Worm (Caenorhabditis elegans) whole organism, late embryonic: Measurements from ENCODE around the gene sel-5.

Experiments
- C08G9.2 ChIP-seq: sonication (generic microtip); optimal IDR thresholded peaks from 2 replicates; lab custom pipeline; 2016; ENCODE audit warnings: mild to moderate bottlenecking, missing genetic modification characterization, moderate library complexity, missing compliant biosample characterization
- C38D4.7 ChIP-seq: fragments of 200-800 bp; sonication (Bioruptor generic); optimal IDR thresholded peaks from 2 replicates; lab custom pipeline; 2018; ENCODE audit warnings: mild to moderate bottlenecking, missing genetic modification characterization, moderate library complexity, missing compliant biosample characterization
- F13H6.1 ChIP-seq: sonication (generic microtip); optimal IDR thresholded peaks from 2 replicates; lab custom pipeline; 2016; ENCODE audit warnings: missing genetic modification characterization, missing compliant biosample characterization
- K09A11.1 ChIP-seq: sonication (generic microtip); optimal IDR thresholded peaks from 2 replicates; lab custom pipeline; 2017; ENCODE audit warnings: antibody characterized with exemption, mild to moderate bottlenecking, missing genetic modification characterization, missing compliant biosample characterization; ENCODE audit not compliant: insufficient read depth
- T23F11.4 ChIP-seq: fragments of 200-800 bp; sonication (Bioruptor generic); optimal IDR thresholded peaks from 2 replicates; lab custom pipeline; 2018; ENCODE audit warnings: mild to moderate bottlenecking, missing genetic modification characterization, missing compliant biosample characterization
- ceh-14 ChIP-seq: sonication (generic microtip); optimal IDR thresholded peaks from 2 replicates; lab custom pipeline; 2016; ENCODE audit warnings: missing genotype, missing genetic modification characterization, missing compliant biosample characterization
- ceh-2 ChIP-seq: sonication (generic microtip); optimal IDR thresholded peaks from 2 replicates; lab custom pipeline; 2016; ENCODE audit warnings: missing genotype, missing genetic modification characterization, missing compliant biosample characterization
- ceh-22 ChIP-seq: sonication (generic microtip); optimal IDR thresholded peaks from 2 replicates; lab custom pipeline; 2017; ENCODE audit warnings: missing biosample characterization, missing genetic modification characterization
- ceh-31 ChIP-seq: sonication (generic microtip); optimal IDR thresholded peaks from 2 replicates; lab custom pipeline; 2016; ENCODE audit warnings: missing genetic modification characterization, missing compliant biosample characterization
- ceh-45 ChIP-seq: fragments of 200-800 bp; sonication (Bioruptor generic); IDR thresholded peaks from 2 replicates; pipeline ENCODE4 v1.3.6; 2022; ENCODE audit warnings: missing genetic modification reagents, missing genetic modification characterization, missing compliant biosample characterization
- ceh-6 ChIP-seq: fragments of 200-800 bp; sonication (Bioruptor generic); optimal IDR thresholded peaks from 2 replicates; lab custom pipeline; 2018; ENCODE audit warnings: mild to moderate bottlenecking, missing genetic modification characterization, missing compliant biosample characterization
- che-1 ChIP-seq: sonication (generic microtip); optimal IDR thresholded peaks from 2 replicates; lab custom pipeline; 2016; ENCODE audit warnings: mild to moderate bottlenecking, missing genetic modification characterization, missing compliant biosample characterization
- dmd-4 ChIP-seq: sonication (generic microtip); optimal IDR thresholded peaks from 2 replicates; lab custom pipeline; 2016; ENCODE audit warnings: borderline replicate concordance, missing genetic modification characterization, missing compliant biosample characterization
- dve-1 ChIP-seq: sonication (generic microtip); optimal IDR thresholded peaks from 2 replicates; lab custom pipeline; 2017; ENCODE audit warnings: antibody characterized with exemption, mild to moderate bottlenecking, missing genetic modification characterization, missing compliant biosample characterization
- elt-2 ChIP-seq: sonication (generic microtip); optimal IDR thresholded peaks from 2 replicates; lab custom pipeline; 2016; ENCODE audit warnings: missing genetic modification reagents, missing genetic modification characterization, missing compliant biosample characterization
- elt-4 ChIP-seq: sonication (generic microtip); optimal IDR thresholded peaks from 2 replicates; lab custom pipeline; 2016; ENCODE audit warnings: missing genetic modification characterization, missing compliant biosample characterization
- ets-4 ChIP-seq: sonication (generic microtip); optimal IDR thresholded peaks from 2 replicates; lab custom pipeline; 2016; ENCODE audit warnings: missing genetic modification characterization, missing compliant biosample characterization
- eyg-1 ChIP-seq: sonication (generic microtip); optimal IDR thresholded peaks from 2 replicates; lab custom pipeline; 2016; ENCODE audit warnings: missing genotype, missing genetic modification characterization, missing compliant biosample characterization
- gmeb-2 ChIP-seq: sonication (generic microtip); optimal IDR thresholded peaks from 2 replicates; lab custom pipeline; 2016; ENCODE audit warnings: missing genetic modification characterization, inconsistent platforms, missing compliant biosample characterization
- hlh-13 ChIP-seq: fragments of 200-800 bp; sonication (Bioruptor generic); optimal IDR thresholded peaks from 2 replicates; lab custom pipeline; 2018; ENCODE audit warnings: mild to moderate bottlenecking, missing genetic modification characterization, missing compliant biosample characterization
- hlh-6 ChIP-seq: sonication (generic microtip); optimal IDR thresholded peaks from 2 replicates; lab custom pipeline; 2016; ENCODE audit warnings: missing genotype, missing genetic modification characterization, missing compliant biosample characterization
- lim-6 ChIP-seq: sonication (generic microtip); optimal IDR thresholded peaks from 2 replicates; lab custom pipeline; 2016; ENCODE audit warnings: missing genetic modification characterization, missing compliant biosample characterization
- lin-11 ChIP-seq: fragments of 200-800 bp; sonication (Bioruptor generic); optimal IDR thresholded peaks from 2 replicates; lab custom pipeline; 2018; ENCODE audit warnings: mild to moderate bottlenecking, missing genetic modification characterization, missing compliant biosample characterization
- nfya-1 ChIP-seq: sonication (generic microtip); optimal IDR thresholded peaks from 2 replicates; lab custom pipeline; 2017; ENCODE audit warnings: missing genetic modification characterization, mild to moderate bottlenecking, missing compliant biosample characterization, antibody characterized with exemption, moderate library complexity
- nhr-11 ChIP-seq: fragments of 150-350 bp; optimal IDR thresholded peaks from 2 replicates; lab custom pipeline; 2014; ENCODE audit warnings: missing biosample characterization, missing genetic modification characterization
- nhr-232 ChIP-seq: sonication (generic microtip); optimal IDR thresholded peaks from 2 replicates; lab custom pipeline; 2016; ENCODE audit warnings: missing genetic modification characterization, missing compliant biosample characterization
- npax-4 ChIP-seq: sonication (generic microtip); optimal IDR thresholded peaks from 2 replicates; lab custom pipeline; 2016; ENCODE audit warnings: missing genetic modification characterization, missing compliant biosample characterization
- pat-9 ChIP-seq: fragments of 200-800 bp; sonication (Bioruptor generic); optimal IDR thresholded peaks from 2 replicates; lab custom pipeline; 2018; ENCODE audit warnings: mild to moderate bottlenecking, missing genetic modification characterization, moderate library complexity, missing compliant biosample characterization
- pha-2 ChIP-seq: sonication (generic microtip); optimal IDR thresholded peaks from 2 replicates; lab custom pipeline; 2017; ENCODE audit warnings: mild to moderate bottlenecking, missing genetic modification characterization, missing compliant biosample characterization
- pqm-1 ChIP-seq: sonication (generic microtip); optimal IDR thresholded peaks from 2 replicates; lab custom pipeline; 2016; ENCODE audit warnings: missing genetic modification characterization, missing compliant biosample characterization
- pros-1 ChIP-seq: fragments of 150-350 bp; optimal IDR thresholded peaks from 2 replicates; lab custom pipeline; 2014; ENCODE audit warnings: missing biosample characterization, missing genetic modification reagents, missing genetic modification characterization
- rnt-1 ChIP-seq: sonication (generic microtip); optimal IDR thresholded peaks from 2 replicates; lab custom pipeline; 2016; ENCODE audit warnings: missing genetic modification characterization, missing compliant biosample characterization
- sdc-2 ChIP-seq: sonication (generic microtip); optimal IDR thresholded peaks from 2 replicates; lab custom pipeline; 2016; ENCODE audit warnings: missing genotype, missing genetic modification characterization, missing compliant biosample characterization
- sox-2 ChIP-seq: fragments of 200-800 bp; sonication (Bioruptor generic); IDR thresholded peaks from 2 replicates; pipeline ENCODE4 v1.3.6; 2022; ENCODE audit warnings: missing genetic modification reagents, missing genetic modification characterization, missing compliant biosample characterization
- sox-4 ChIP-seq: sonication (generic microtip); optimal IDR thresholded peaks from 2 replicates; lab custom pipeline; 2017; ENCODE audit warnings: mild to moderate bottlenecking, missing genetic modification characterization, inconsistent platforms, missing compliant biosample characterization
- tbx-2 ChIP-seq: sonication (generic microtip); optimal IDR thresholded peaks from 2 replicates; lab custom pipeline; 2016; ENCODE audit warnings: missing genetic modification characterization, missing compliant biosample characterization
- tbx-7 ChIP-seq: sonication (generic microtip); optimal IDR thresholded peaks from 2 replicates; lab custom pipeline; 2016; ENCODE audit warnings: missing genotype, missing genetic modification characterization, missing compliant biosample characterization
- ttx-3 ChIP-seq: sonication (generic microtip); optimal IDR thresholded peaks from 2 replicates; lab custom pipeline; 2016; ENCODE audit warnings: missing genetic modification reagents, missing genetic modification characterization, missing compliant biosample characterization
- unc-42 ChIP-seq: sonication (generic microtip); optimal IDR thresholded peaks from 2 replicates; lab custom pipeline; 2016; ENCODE audit warnings: missing genotype, missing genetic modification characterization, missing compliant biosample characterization
- unc-86 ChIP-seq: sonication (generic microtip); optimal IDR thresholded peaks from 2 replicates; lab custom pipeline; 2016; ENCODE audit warnings: missing genetic modification characterization, missing compliant biosample characterization

Gene sel-5

ce11 chrIII:4544959-4545358 lies 33.3 kb downstream of the sel-5 start, which contains the start of gene M88.3:
Gene M88.3, minus strand, starts transcription at chrIII:4545059.
- no peak for TF ChIP-seq tbx-7
- TF ChIP-seq npax-4 (tag; lab: Kevin White, UChicago) = no peak
- no peak for TF ChIP-seq T23F11.4
- no peak for TF ChIP-seq pqm-1 (tag; lab: Kevin White, UChicago)
- no peak for TF ChIP-seq tbx-2
- TF ChIP-seq pat-9 (tag; lab: Kevin White, UChicago) = no peak
- no peak for TF ChIP-seq lim-6 (tag; lab: Kevin White, UChicago)
- TF ChIP-seq nhr-11 (tag; lab: Kevin White, UChicago) = no peak
- no peak for TF ChIP-seq ceh-6 (GFP tag; lab: Kevin White, UChicago)
- TF ChIP-seq eyg-1 (tag; lab: Kevin White, UChicago) = no peak
- no peak for TF ChIP-seq ceh-45 (GFP tag; lab: Robert Waterston, UW)
- TF ChIP-seq F13H6.1 (tag; lab: Kevin White, UChicago) = no peak
- TF ChIP-seq hlh-13 (GFP tag; lab: Kevin White, UChicago) = no peak
- TF ChIP-seq pros-1 (tag; lab: Kevin White, UChicago) = no peak
- TF ChIP-seq sdc-2 (tag; lab: Kevin White, UChicago) = no peak
- no peak for TF ChIP-seq ceh-14 (tag; lab: Kevin White, UChicago)
- no peak for TF ChIP-seq hlh-6

ce11 chrIII:4542362-4542931 lies 35.8 kb downstream of the sel-5 start, which contains the start of the genes mrps-34 and cisd-3.1:
Gene mrps-34, minus strand, starts transcription at chrIII:4542452.
Gene cisd-3.1, plus strand, starts transcription at chrIII:4542881.
- TF ChIP-seq ttx-3 (tag; lab: Kevin White, UChicago) = peak; percentile 25
- TF ChIP-seq ceh-45 (GFP tag; lab: Robert Waterston, UW) = peak; percentile 35; the same call in 1 of the 2 replicates
- TF ChIP-seq elt-4 = no peak
- peak; percentile 71 for TF ChIP-seq ceh-14 (tag; lab: Kevin White, UChicago)
- TF ChIP-seq che-1 = peak; percentile 22
- TF ChIP-seq C08G9.2 (tag; lab: Kevin White, UChicago) = no peak
- peak; percentile 55 for TF ChIP-seq tbx-2
- peak; percentile 41 for TF ChIP-seq nhr-232 (tag; lab: Kevin White, UChicago)
- TF ChIP-seq ceh-2 (tag; lab: Kevin White, UChicago) = no peak
- TF ChIP-seq C38D4.7 = no peak
- peak; percentile 22 for TF ChIP-seq pat-9 (tag; lab: Kevin White, UChicago)
- TF ChIP-seq ceh-22 (tag; lab: Kevin White, UChicago) = no peak
- no peak for TF ChIP-seq rnt-1
- peak; percentile 66 for TF ChIP-seq elt-2 (tag; lab: Kevin White, UChicago)
- peak; percentile 49 for TF ChIP-seq nfya-1 (tag; lab: Kevin White, UChicago)
- no peak for TF ChIP-seq dmd-4 (tag; lab: Kevin White, UChicago)
- TF ChIP-seq sox-2 = no peak
- peak; percentile 20 for TF ChIP-seq ceh-31 (tag; lab: Kevin White, UChicago)
- peak; percentile 2 for TF ChIP-seq sox-4 (tag; lab: Kevin White, UChicago)
- TF ChIP-seq lin-11 = peak; percentile 22
- peak; percentile 30 for TF ChIP-seq pha-2 (tag; lab: Kevin White, UChicago)
- peak; percentile 75 for TF ChIP-seq K09A11.1 (tag; lab: Kevin White, UChicago)

- TF ChIP-seq elt-2 (tag; lab: Kevin White, UChicago) = peak; percentile 30
- no peak for TF ChIP-seq unc-86 (tag; lab: Kevin White, UChicago)
These were observed 37.6 kb downstream of the sel-5 start, which contains the start of gene ugt-62 for ce11 chrIII:4540604-4541003. Gene ugt-62, minus strand, starts transcription at chrIII:4540623.

- no peak for TF ChIP-seq T23F11.4
- TF ChIP-seq dve-1 (tag; lab: Kevin White, UChicago) = no peak
- TF ChIP-seq ceh-45 (GFP tag; lab: Robert Waterston, UW) = no peak
- no peak for TF ChIP-seq rnt-1
- no peak for TF ChIP-seq sox-4 (tag; lab: Kevin White, UChicago)
- TF ChIP-seq ceh-14 (tag; lab: Kevin White, UChicago) = no peak
- TF ChIP-seq unc-42 (tag; lab: Kevin White, UChicago) = no peak
- TF ChIP-seq unc-86 (tag; lab: Kevin White, UChicago) = no peak
- TF ChIP-seq ets-4 = no peak
- no peak for TF ChIP-seq gmeb-2 (tag; lab: Kevin White, UChicago)
These were observed 47.3 kb downstream of the sel-5 start for ce11 chrIII:4530968-4531367.
